Worm (Caenorhabditis elegans): ENCODE results near the gene fzy-1.

DNA sequence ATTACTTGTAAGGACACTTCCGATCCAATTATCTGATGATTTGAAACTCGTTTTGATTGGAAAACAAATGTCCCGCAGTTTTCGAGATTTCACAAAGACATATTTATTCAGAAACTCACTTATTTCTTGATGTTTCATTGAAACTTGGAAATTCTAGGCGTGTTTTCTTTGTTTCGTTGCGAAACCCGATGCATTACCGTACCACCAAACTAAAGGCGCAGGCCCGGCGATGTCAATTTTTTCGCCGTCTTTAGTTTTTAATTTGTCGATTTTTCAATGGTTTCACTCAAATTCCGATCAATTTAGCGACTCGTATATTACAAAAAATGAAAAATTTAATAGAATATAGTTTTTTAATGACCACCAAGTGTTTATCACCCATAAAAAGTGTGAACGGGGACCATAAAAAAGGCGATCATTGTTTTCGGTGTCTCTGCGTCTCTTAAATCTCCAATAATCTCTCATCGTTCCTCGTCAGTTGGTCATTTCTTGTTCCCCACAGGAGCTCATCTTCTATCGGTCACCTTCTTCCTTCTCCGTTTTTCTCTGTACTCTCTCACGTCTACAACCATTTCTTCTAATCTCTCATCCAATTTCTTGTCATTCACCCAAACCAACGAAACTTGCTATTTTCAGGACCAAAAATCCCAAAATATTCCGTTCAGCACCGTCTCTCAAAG, 34.7 kb upstream of the fzy-1 start, which contains the start of gene clr-1:
- TF ChIP-seq W03F9.2 (tag; optimal IDR thresholded peaks at IDR 0.05) (no peak), dao-5 (tag; optimal IDR thresholded peaks at IDR 0.05) (no peak), him-1 (tag; optimal IDR thresholded peaks at IDR 0.05) (no peak)
